Worm (Caenorhabditis elegans) whole organism, L4/young adult: ENCODE data around the gene misc-1.

Source experiments
- W03F9.2 ChIP-seq: fragments of 150-350 bp; optimal IDR thresholded peaks from 2 replicates; lab custom pipeline; 2014; ENCODE audit warnings: missing biosample characterization, missing genetic modification characterization
- dao-5 ChIP-seq: sonication (generic microtip); optimal IDR thresholded peaks from 2 replicates; lab custom pipeline; 2016; ENCODE audit warnings: missing genotype, missing genetic modification characterization, moderate library complexity, missing compliant biosample characterization
- him-1 ChIP-seq: sonication (generic microtip); optimal IDR thresholded peaks from 2 replicates; lab custom pipeline; 2016; ENCODE audit warnings: missing genotype, missing genetic modification reagents, missing genetic modification characterization, missing compliant biosample characterization

misc-1 gene

DNA sequence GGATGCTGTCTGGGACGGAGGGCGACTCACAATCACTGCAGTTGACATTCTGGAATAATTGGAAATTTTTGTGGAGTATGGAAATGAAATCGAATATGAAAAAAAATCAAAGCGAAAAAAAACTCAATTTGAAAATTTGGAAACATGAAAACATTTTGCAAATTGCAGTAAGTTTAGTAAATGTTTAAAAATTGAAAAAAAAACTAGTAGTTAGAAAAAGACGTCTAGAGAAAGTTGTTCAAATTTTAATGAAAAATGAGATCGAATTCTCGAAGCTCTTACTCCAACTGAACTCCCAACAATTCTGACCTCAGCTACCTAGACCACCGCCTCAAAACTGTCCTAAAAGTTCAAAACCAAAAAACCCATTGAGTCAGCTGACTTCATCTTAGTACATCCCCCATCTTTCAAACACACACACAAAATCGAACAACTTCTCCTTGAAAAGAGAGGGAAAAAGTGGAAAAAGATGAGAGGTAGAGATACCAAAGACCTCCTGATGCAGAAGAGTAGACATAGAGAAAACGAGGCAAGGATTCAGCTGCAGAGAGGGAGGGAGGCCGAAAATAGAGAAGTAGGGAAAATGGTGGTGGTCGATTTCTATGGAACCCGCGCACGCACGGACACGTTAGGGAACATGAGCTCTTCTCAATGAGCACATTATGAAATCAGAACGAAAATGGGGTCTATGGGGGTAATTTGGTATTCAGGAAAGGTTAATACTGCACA is 36.8 kb downstream of the misc-1 start, which contains the start of gene K01A2.10:
Gene K01A2.10, minus strand, starts transcription at position 51 of the 729 bp plus-strand sequence.
- no peak for TF ChIP-seq W03F9.2 (tag; lab: Kevin White, UChicago)
- TF ChIP-seq dao-5 (tag; lab: Kevin White, UChicago) = no peak
- TF ChIP-seq him-1 (tag; lab: Kevin White, UChicago) = no peak

DNA sequence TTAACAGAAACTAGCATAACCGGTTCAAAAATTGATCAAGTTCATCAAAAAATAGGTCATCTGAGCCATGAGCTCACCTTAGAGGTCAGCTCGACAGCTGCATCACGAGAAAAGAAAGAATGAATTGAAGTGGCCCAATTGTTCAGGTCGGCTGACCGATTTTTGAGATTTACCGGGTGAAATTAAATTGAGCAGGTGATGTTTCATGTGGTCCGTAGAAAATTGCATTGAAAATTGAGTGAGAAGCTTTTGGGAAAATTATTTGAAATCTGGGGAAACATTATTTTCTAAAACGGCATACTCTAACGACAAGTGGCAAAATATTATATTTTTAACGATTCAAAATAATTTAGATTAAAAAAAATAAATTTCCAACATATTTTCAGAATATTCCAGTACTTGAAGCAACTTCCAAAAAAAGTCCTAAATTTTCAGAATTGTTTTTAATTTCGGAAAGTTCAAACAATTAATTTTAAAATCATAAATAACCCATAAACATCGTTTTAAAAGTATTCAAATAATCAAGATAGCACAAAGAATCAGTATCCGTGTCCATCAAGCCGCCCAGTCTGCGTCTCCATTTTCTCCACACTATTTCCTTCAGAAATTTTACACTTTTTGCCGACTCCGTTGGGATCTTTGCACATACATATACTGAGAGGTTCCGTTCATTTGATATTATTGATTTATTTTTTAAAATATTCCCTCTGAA is 39.4 kb downstream of the misc-1 start, which contains the start of gene sgcb-1:
Gene sgcb-1, plus strand, starts transcription at position 662 of the 712 bp plus-strand sequence.
- TF ChIP-seq dao-5 (tag; lab: Kevin White, UChicago) = no peak
- no peak for TF ChIP-seq him-1 (tag; lab: Kevin White, UChicago)
- no peak for TF ChIP-seq W03F9.2 (tag; lab: Kevin White, UChicago)

DNA sequence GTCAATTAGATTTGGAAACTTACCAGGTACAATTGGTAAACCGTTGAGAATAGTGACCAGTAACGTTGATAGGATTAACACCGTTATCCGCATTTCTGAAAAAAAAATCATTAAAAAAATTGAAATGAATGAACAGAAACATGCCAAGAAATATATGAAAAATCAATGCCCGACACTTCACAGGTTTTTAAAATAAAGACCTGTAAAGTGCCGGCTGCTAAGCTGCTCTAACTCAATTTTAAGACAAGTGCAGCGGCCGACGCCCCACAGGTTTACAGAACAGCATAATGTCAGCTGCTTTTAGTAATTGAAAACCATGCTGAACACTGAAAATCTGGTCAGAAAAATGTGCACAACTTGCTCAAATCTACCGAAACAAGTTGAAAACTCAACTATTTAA is 46.0 kb downstream of the misc-1 start, which contains the start of gene cbn-1:
Gene cbn-1, minus strand, starts transcription at position 101 of the 400 bp plus-strand sequence.
- TF ChIP-seq him-1 (tag; lab: Kevin White, UChicago) (no peak), W03F9.2 (tag; lab: Kevin White, UChicago) (no peak), dao-5 (tag; lab: Kevin White, UChicago) (no peak)

DNA sequence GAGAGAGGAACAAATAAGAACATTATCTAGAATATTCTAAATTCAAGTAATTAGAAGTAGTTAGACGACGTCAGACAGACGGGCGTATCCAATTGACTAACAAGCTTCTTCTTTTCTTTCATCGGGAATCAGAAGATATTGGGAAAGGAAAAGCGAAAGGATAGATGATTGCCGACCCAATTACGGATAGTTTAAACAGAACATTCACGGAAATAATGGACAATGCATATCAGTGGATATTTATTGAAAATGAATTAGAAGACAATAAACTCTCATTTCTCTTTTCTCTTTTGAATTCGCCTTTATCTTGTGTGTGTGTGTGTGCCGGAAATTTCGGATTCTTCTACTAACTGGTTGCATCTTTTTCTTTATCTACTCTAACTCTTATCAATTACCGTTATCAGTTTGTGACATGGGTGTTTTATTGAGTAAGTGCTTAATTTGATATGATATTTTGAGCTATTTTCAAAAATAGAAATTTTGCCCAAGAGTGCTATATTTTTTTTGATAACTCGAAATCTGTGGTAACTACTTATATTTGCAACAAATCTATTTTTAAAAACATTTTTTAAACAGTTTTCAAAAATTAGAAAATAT is 47.5 kb downstream of the misc-1 start:
- TF ChIP-seq him-1 (tag; lab: Kevin White, UChicago) = no peak
- no peak for TF ChIP-seq W03F9.2 (tag; lab: Kevin White, UChicago)
- no peak for TF ChIP-seq dao-5 (tag; lab: Kevin White, UChicago)

DNA sequence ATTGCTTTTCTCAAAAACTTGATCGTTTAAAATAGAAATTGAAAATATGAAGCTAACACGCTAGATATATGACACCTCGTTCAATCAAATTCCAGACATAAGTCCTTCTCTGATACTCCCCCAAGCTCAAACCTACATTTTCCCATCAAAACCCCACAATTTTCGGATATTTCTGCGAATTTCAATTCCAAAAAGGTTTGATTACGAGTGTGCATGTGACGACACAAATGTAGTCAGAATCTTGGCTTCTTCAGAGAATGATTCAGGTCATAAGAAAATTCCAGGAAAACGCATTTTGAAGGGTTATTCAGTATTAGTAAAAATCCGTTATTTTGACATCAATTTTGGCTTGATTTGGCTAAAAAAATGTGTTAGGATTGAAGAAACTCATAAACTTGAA is 48.4 kb downstream of the misc-1 start:
- TF ChIP-seq dao-5 (tag; lab: Kevin White, UChicago) (no peak), him-1 (tag; lab: Kevin White, UChicago) (no peak), W03F9.2 (tag; lab: Kevin White, UChicago) (no peak)

DNA sequence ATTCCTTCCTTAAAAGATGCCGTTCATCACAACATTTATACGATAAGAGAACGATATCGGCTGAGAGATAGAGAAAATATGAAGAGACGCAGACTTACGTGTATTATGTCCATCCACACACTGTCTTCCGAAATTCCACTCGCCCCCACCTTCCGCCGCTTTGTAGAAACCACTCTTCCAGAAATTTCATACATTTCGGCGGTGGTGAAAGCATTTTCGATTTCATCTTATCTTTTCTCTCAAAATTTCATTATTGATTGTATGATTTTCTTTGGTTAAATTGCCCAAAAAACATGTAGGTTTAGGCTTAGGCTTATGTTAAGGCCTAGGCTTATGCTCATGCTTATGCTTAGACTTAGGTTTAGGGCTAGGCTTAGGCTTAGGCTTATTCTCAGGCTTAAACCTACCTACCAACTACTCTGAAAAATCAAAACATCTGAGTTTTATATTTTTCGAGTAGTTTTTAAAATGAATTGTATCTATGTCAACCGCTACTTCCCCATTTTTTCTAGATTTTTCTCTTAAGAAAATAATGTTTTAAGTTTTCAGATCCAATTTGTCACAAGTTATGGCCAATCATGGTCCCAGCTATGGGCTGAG is 50.9 kb downstream of the misc-1 start, which contains the start of gene cpn-2:
Gene cpn-2, plus strand, starts transcription at position 550 of the 600 bp plus-strand sequence.
- TF ChIP-seq dao-5 (tag; lab: Kevin White, UChicago) (no peak), him-1 (tag; lab: Kevin White, UChicago) (no peak), W03F9.2 (tag; lab: Kevin White, UChicago) (no peak)
